Fruit fly (Drosophila melanogaster) whole organism, embryonic: ENCODE measurements around the gene asl.
A peak's percentile ranks its signal among the peaks of the same experiment; 100 is the strongest.

ENCODE experiments used
- Abd-B ChIP-seq: fragments of 200-800 bp; sonication (Bioruptor generic); optimal IDR thresholded peaks from 2 replicates; lab custom pipeline; 2018; ENCODE audit warnings: missing biosample characterization, mild to moderate bottlenecking, missing genetic modification characterization, moderate library complexity
- CG12071 ChIP-seq: fragments of 200-800 bp; sonication (Bioruptor generic); optimal IDR thresholded peaks from 3 replicates; lab custom pipeline; 2018; ENCODE audit warnings: missing biosample characterization, mild to moderate bottlenecking, missing genetic modification characterization
- CG1233 ChIP-seq: fragments of 200-800 bp; sonication (Bioruptor generic); optimal IDR thresholded peaks from 4 replicates; lab custom pipeline; 2018; ENCODE audit warnings: missing biosample characterization, mild to moderate bottlenecking, missing genetic modification characterization
- CG13424 ChIP-seq: fragments of 200-800 bp; sonication (Bioruptor generic); optimal IDR thresholded peaks from 2 replicates; lab custom pipeline; 2019; ENCODE audit warnings: missing biosample characterization, mild to moderate bottlenecking, missing genetic modification characterization, moderate library complexity
- CG13624 ChIP-seq: fragments of 200-800 bp; sonication (Bioruptor generic); optimal IDR thresholded peaks from 2 replicates; lab custom pipeline; 2016; ENCODE audit warnings: missing biosample characterization, missing genetic modification characterization
- CG14965 ChIP-seq: fragments of 200-800 bp; sonication (Bioruptor generic); optimal IDR thresholded peaks from 2 replicates; lab custom pipeline; 2016; ENCODE audit warnings: missing biosample characterization, missing genetic modification characterization, borderline replicate concordance
- CG1529 ChIP-seq: fragments of 200-800 bp; sonication (Bioruptor generic); optimal IDR thresholded peaks from 3 replicates; lab custom pipeline; 2018; ENCODE audit warnings: missing biosample characterization, missing genetic modification characterization
- CG17802 ChIP-seq: fragments of 200-800 bp; sonication (Bioruptor generic); optimal IDR thresholded peaks from 2 replicates; lab custom pipeline; 2018; ENCODE audit warnings: missing biosample characterization, mild to moderate bottlenecking, missing genetic modification characterization, moderate library complexity
- CG18011 ChIP-seq: fragments of 200-800 bp; sonication (Bioruptor generic); optimal IDR thresholded peaks from 2 replicates; lab custom pipeline; 2017; ENCODE audit warnings: missing biosample characterization, missing genetic modification characterization, mild to moderate bottlenecking, moderate library complexity, missing genotype
- CG18599 ChIP-seq: fragments of 200-800 bp; sonication (Bioruptor generic); optimal IDR thresholded peaks from 3 replicates; lab custom pipeline; 2017; ENCODE audit warnings: missing biosample characterization, missing genetic modification characterization, mild to moderate bottlenecking, moderate library complexity, missing genetic modification reagents
- CG2120 ChIP-seq: fragments of 200-800 bp; sonication (Bioruptor generic); optimal IDR thresholded peaks from 3 replicates; lab custom pipeline; 2016; ENCODE audit warnings: missing biosample characterization, missing genetic modification characterization
- CG30431 ChIP-seq: fragments of 200-800 bp; sonication (Bioruptor generic); optimal IDR thresholded peaks from 2 replicates; lab custom pipeline; 2017; ENCODE audit warnings: missing biosample characterization, missing genetic modification characterization
- CG31224 ChIP-seq: fragments of 200-800 bp; sonication (Bioruptor generic); IDR thresholded peaks from 2 replicates; pipeline ENCODE4 v1.3.6; 2022; ENCODE audit warnings: missing biosample characterization, missing genetic modification characterization
- CG31441 ChIP-seq: fragments of 200-800 bp; sonication (Bioruptor generic); IDR thresholded peaks from 2 replicates; pipeline ENCODE4 v1.3.6; 2022; ENCODE audit warnings: missing biosample characterization, missing genetic modification characterization
- CG3163 ChIP-seq: fragments of 200-800 bp; sonication (Bioruptor generic); optimal IDR thresholded peaks from 3 replicates; lab custom pipeline; 2016; ENCODE audit warnings: missing biosample characterization, missing genetic modification characterization
- CG3281 ChIP-seq: fragments of 200-800 bp; sonication (Bioruptor generic); optimal IDR thresholded peaks from 3 replicates; lab custom pipeline; 2017; ENCODE audit warnings: missing biosample characterization, mild to moderate bottlenecking, missing genetic modification characterization
- CG3407 ChIP-seq: fragments of 200-800 bp; sonication (Bioruptor generic); optimal IDR thresholded peaks from 2 replicates; lab custom pipeline; 2018; ENCODE audit warnings: missing biosample characterization, mild to moderate bottlenecking, missing genetic modification characterization
- CG3995 ChIP-seq: fragments of 200-800 bp; sonication (Bioruptor generic); optimal IDR thresholded peaks from 3 replicates; lab custom pipeline; 2016; ENCODE audit warnings: missing biosample characterization, missing genetic modification characterization
- CG4282 ChIP-seq: fragments of 200-800 bp; sonication (Bioruptor generic); optimal IDR thresholded peaks from 2 replicates; lab custom pipeline; 2016; ENCODE audit warnings: missing biosample characterization, missing genetic modification characterization
- CG4820 ChIP-seq: fragments of 200-800 bp; sonication (Bioruptor generic); optimal IDR thresholded peaks from 3 replicates; lab custom pipeline; 2016; ENCODE audit warnings: missing biosample characterization, missing genetic modification characterization
- CG5245 ChIP-seq: fragments of 200-800 bp; sonication (Bioruptor generic); optimal IDR thresholded peaks from 3 replicates; lab custom pipeline; 2016; ENCODE audit warnings: missing biosample characterization, missing genetic modification characterization
- CG6683 ChIP-seq: fragments of 200-800 bp; sonication (Bioruptor generic); optimal IDR thresholded peaks from 2 replicates; lab custom pipeline; 2017; ENCODE audit warnings: missing biosample characterization, mild to moderate bottlenecking, missing genetic modification characterization, missing genetic modification reagents
- CG7372 ChIP-seq: fragments of 200-800 bp; sonication (Bioruptor generic); IDR thresholded peaks from 2 replicates; pipeline ENCODE4 v1.3.6; 2022; ENCODE audit warnings: missing biosample characterization, missing genetic modification characterization
- Camta ChIP-seq: fragments of 200-800 bp; sonication (Bioruptor generic); optimal IDR thresholded peaks from 2 replicates; lab custom pipeline; 2016; ENCODE audit warnings: missing biosample characterization, missing genetic modification characterization
- ERR ChIP-seq: fragments of 200-800 bp; sonication (Bioruptor generic); optimal IDR thresholded peaks from 2 replicates; lab custom pipeline; 2016; ENCODE audit warnings: missing biosample characterization, missing genetic modification characterization
- Eip74EF ChIP-seq, 2 experiments: fragments of 200-800 bp in 1 of 2; fragments of >200 bp in 1 of 2; sonication (Bioruptor generic) in 1 of 2; optimal IDR thresholded peaks; 2 replicates each; lab custom pipeline; 2017 to 2019; ENCODE audit warnings: missing biosample characterization in 2 of 2, missing genetic modification characterization in 2 of 2, mild to moderate bottlenecking in 1 of 2, moderate library complexity in 1 of 2
- Elba2 ChIP-seq: fragments of 200-800 bp; sonication (Bioruptor generic); optimal IDR thresholded peaks from 3 replicates; lab custom pipeline; 2016; ENCODE audit warnings: missing biosample characterization, missing genetic modification characterization
- Ets97D ChIP-seq: fragments of 200-800 bp; sonication (Bioruptor generic); optimal IDR thresholded peaks from 3 replicates; lab custom pipeline; 2016; ENCODE audit warnings: missing biosample characterization, missing genetic modification characterization
- HLHmδ ChIP-seq: fragments of 200-800 bp; sonication (Bioruptor generic); optimal IDR thresholded peaks from 2 replicates; lab custom pipeline; 2018; ENCODE audit warnings: missing biosample characterization, mild to moderate bottlenecking, missing genetic modification characterization, moderate library complexity
- Hey ChIP-seq: fragments of 200-800 bp; sonication (Bioruptor generic); optimal IDR thresholded peaks from 3 replicates; lab custom pipeline; 2018; ENCODE audit warnings: missing biosample characterization, mild to moderate bottlenecking, missing genetic modification characterization
- Hr3 ChIP-seq: fragments of 200-800 bp; sonication (Bioruptor generic); optimal IDR thresholded peaks from 3 replicates; lab custom pipeline; 2016; ENCODE audit warnings: missing biosample characterization, missing genetic modification characterization
- Mad ChIP-seq: fragments of 200-800 bp; sonication (Bioruptor generic); optimal IDR thresholded peaks from 2 replicates; lab custom pipeline; 2016; ENCODE audit warnings: missing biosample characterization, missing genetic modification characterization
- Med ChIP-seq: fragments of 200-800 bp; sonication (Bioruptor generic); peaks from one replicate; lab custom pipeline; 2016; ENCODE audit warnings: missing biosample characterization, missing genetic modification characterization, mild to moderate bottlenecking, inconsistent platforms, moderate library complexity
- ase ChIP-seq: fragments of 200-800 bp; sonication (Bioruptor generic); IDR thresholded peaks from 3 replicates; pipeline ENCODE4 v1.3.6; 2022; ENCODE audit warnings: missing biosample characterization, missing genetic modification characterization
- bsh ChIP-seq, 2 experiments: fragments of 200-800 bp; sonication (Bioruptor generic); optimal IDR thresholded peaks; 2 replicates each; lab custom pipeline; 2017 to 2018; ENCODE audit warnings: mild to moderate bottlenecking in 2 of 2, missing biosample characterization in 2 of 2, missing genetic modification characterization in 2 of 2, moderate library complexity in 1 of 2
- caup ChIP-seq: fragments of 200-800 bp; sonication (Bioruptor generic); optimal IDR thresholded peaks from 3 replicates; lab custom pipeline; 2017; ENCODE audit warnings: missing biosample characterization, mild to moderate bottlenecking, missing genetic modification characterization, moderate library complexity; ENCODE audit not compliant: severe bottlenecking
- emc ChIP-seq: fragments of 200-800 bp; sonication (Bioruptor generic); optimal IDR thresholded peaks from 2 replicates; lab custom pipeline; 2016; ENCODE audit warnings: missing biosample characterization, missing genetic modification characterization
- ewg ChIP-seq: fragments of 200-800 bp; sonication (Bioruptor generic); optimal IDR thresholded peaks from 3 replicates; lab custom pipeline; 2017; ENCODE audit warnings: mild to moderate bottlenecking, missing biosample characterization, missing genetic modification reagents, missing genetic modification characterization
- grau ChIP-seq: fragments of 200-800 bp; optimal IDR thresholded peaks from 3 replicates; lab custom pipeline; 2019; ENCODE audit warnings: missing biosample characterization, mild to moderate bottlenecking, missing genetic modification characterization, moderate library complexity
- jing ChIP-seq: fragments of 200-800 bp; sonication (Bioruptor generic); optimal IDR thresholded peaks from 2 replicates; lab custom pipeline; 2018; ENCODE audit warnings: missing biosample characterization, mild to moderate bottlenecking, missing genetic modification characterization
- ken ChIP-seq: fragments of 200-800 bp; sonication (Bioruptor generic); IDR thresholded peaks from 3 replicates; pipeline ENCODE4 v1.3.6; 2022; ENCODE audit warnings: missing biosample characterization, missing genetic modification characterization
- maf-S ChIP-seq: fragments of 200-800 bp; sonication (Bioruptor generic); optimal IDR thresholded peaks from 2 replicates; lab custom pipeline; 2016; ENCODE audit warnings: missing biosample characterization, missing genetic modification characterization
- nerfin-2 ChIP-seq: fragments of 200-800 bp; sonication (Bioruptor generic); IDR thresholded peaks from 2 replicates; pipeline ENCODE4 v1.3.6; 2022; ENCODE audit warnings: missing biosample characterization, missing genetic modification characterization; ENCODE audit not compliant: partially characterized antibody
- p53 ChIP-seq: fragments of 200-800 bp; sonication (Bioruptor generic); optimal IDR thresholded peaks from 2 replicates; lab custom pipeline; 2016; ENCODE audit warnings: missing biosample characterization, missing genetic modification characterization
- ranshi ChIP-seq: fragments of 200-800 bp; sonication (Bioruptor generic); IDR thresholded peaks from 2 replicates; pipeline ENCODE4 v1.3.6; 2022; ENCODE audit warnings: missing biosample characterization, missing genetic modification characterization
- repo ChIP-seq: fragments of 200-800 bp; sonication (Bioruptor generic); optimal IDR thresholded peaks from 2 replicates; lab custom pipeline; 2016; ENCODE audit warnings: missing biosample characterization, missing genetic modification characterization
- sens ChIP-seq: fragments of 200-800 bp; sonication (Bioruptor generic); peaks from one replicate; lab custom pipeline; 2016; ENCODE audit warnings: missing biosample characterization, missing genetic modification characterization
- shn ChIP-seq: fragments of 200-800 bp; sonication (Bioruptor generic); optimal IDR thresholded peaks from 3 replicates; lab custom pipeline; 2016; ENCODE audit warnings: missing biosample characterization, missing genetic modification characterization
- so ChIP-seq: fragments of 200-800 bp; sonication (Bioruptor generic); IDR thresholded peaks from 3 replicates; pipeline ENCODE4 v1.3.6; 2022; ENCODE audit warnings: missing biosample characterization, missing genetic modification characterization
- sr ChIP-seq: fragments of 200-800 bp; sonication (Bioruptor generic); IDR thresholded peaks from 3 replicates; pipeline ENCODE4 v1.3.6; 2022; ENCODE audit warnings: missing biosample characterization, missing genetic modification characterization
- stc ChIP-seq: fragments of 200-800 bp; sonication (Bioruptor generic); IDR thresholded peaks from 2 replicates; pipeline ENCODE4 v1.3.6; 2022; ENCODE audit warnings: missing biosample characterization, missing genetic modification characterization

The asl gene

DNA sequence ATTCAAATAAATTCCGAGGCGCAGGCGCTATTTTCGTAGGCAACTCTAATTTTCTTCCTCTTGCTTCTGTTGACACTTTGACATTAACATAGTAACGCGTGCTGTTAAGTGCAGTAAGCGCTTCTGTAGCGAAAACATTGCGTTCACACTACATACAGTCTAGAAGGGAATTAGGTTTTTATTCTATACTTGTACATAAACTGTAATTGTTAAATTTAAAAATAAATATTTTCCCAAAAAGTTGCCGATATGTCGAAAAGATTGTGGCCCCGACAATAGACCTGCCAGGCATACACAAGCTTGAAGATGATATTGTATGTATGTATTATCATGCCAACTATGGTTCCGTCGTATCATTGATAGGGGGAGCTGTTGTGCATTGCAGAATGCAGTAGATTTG is at the start of gene asl (continued):
- no peak for TF ChIP-seq CG30431
- peak; percentile 19 for TF ChIP-seq CG6683 (GFP tag; lab: Kevin White, UChicago)
- peak; percentile 66 for TF ChIP-seq Ets97D (GFP tag; lab: Kevin White, UChicago)
- TF ChIP-seq Camta (GFP tag; lab: Kevin White, UChicago): peak; percentile 56
- peak; percentile 42; the same call in 1 of the 2 replicates for TF ChIP-seq CG31224 (GFP tag; lab: Robert Waterston, UW)
- peak; percentile 27 for TF ChIP-seq CG4820 (GFP tag; lab: Kevin White, UChicago)
- TF ChIP-seq CG1233 (GFP tag; lab: Kevin White, UChicago): peak; percentile 49
- TF ChIP-seq ewg (GFP tag; lab: Kevin White, UChicago): peak; percentile 99
- peak; percentile 50; the same call in 1 of the 2 replicates for TF ChIP-seq stc (GFP tag; lab: Robert Waterston, UW)
- peak; percentile 54 for TF ChIP-seq caup
- peak; percentile 49 for TF ChIP-seq CG13624
- TF ChIP-seq CG4282 (GFP tag; lab: Kevin White, UChicago): no peak
- TF ChIP-seq CG12071 (GFP tag; lab: Kevin White, UChicago): no peak
- TF ChIP-seq sens: peak; percentile 93
- TF ChIP-seq ase (GFP tag; lab: Robert Waterston, UW): peak; percentile 55; the same call in 1 of the 3 replicates
- TF ChIP-seq CG5245 (GFP tag; lab: Kevin White, UChicago): peak; percentile 16
- no peak for TF ChIP-seq CG3407
- peak; percentile 61 for TF ChIP-seq CG3281 (GFP tag; lab: Kevin White, UChicago)
- no peak for TF ChIP-seq HLHmδ
- TF ChIP-seq CG31441 (GFP tag; lab: Robert Waterston, UW): no peak; the same call in 1 of the 2 replicates
- TF ChIP-seq CG13424 (tag; lab: Kevin White, UChicago): peak; percentile 79
- TF ChIP-seq Elba2 (GFP tag; lab: Kevin White, UChicago): peak; percentile 96
- TF ChIP-seq Eip74EF (GFP tag; optimal IDR thresholded peaks at IDR 0.05; lab: Kevin White, UChicago): peak in 1 of 2 experiments; percentile 88
- TF ChIP-seq Hey (tag; lab: Kevin White, UChicago): no peak
- TF ChIP-seq CG3995 (GFP tag; lab: Kevin White, UChicago): peak; percentile 53
- no peak for TF ChIP-seq so
- TF ChIP-seq ranshi: 0 out of 2 replicates have a peak, but pooled peaks have one; percentile 15
- TF ChIP-seq maf-S (GFP tag; lab: Kevin White, UChicago): no peak
- TF ChIP-seq CG1529 (GFP tag; lab: Kevin White, UChicago): no peak
- peak; percentile 49; the same call in 1 of the 2 replicates for TF ChIP-seq CG7372
- peak; percentile 78 for TF ChIP-seq grau (tag; lab: Kevin White, UChicago)
- TF ChIP-seq Hr3 (GFP tag; lab: Kevin White, UChicago): peak; percentile 64
- TF ChIP-seq p53: no peak
- TF ChIP-seq bsh (GFP tag; optimal IDR thresholded peaks at IDR 0.05; lab: Kevin White, UChicago): peak in 1 of 2 experiments; percentile 69
- peak; percentile 68 for TF ChIP-seq Abd-B
- no peak for TF ChIP-seq nerfin-2
- peak; percentile 20 for TF ChIP-seq repo (GFP tag; lab: Kevin White, UChicago)
- no peak for TF ChIP-seq ERR (GFP tag; lab: Kevin White, UChicago)
- peak; percentile 40 for TF ChIP-seq CG18011 (GFP tag; lab: Kevin White, UChicago)
- no peak for TF ChIP-seq CG18599 (GFP tag; lab: Kevin White, UChicago)
- TF ChIP-seq Mad (GFP tag; lab: Kevin White, UChicago): peak; percentile 58
- TF ChIP-seq ken (GFP tag; lab: Robert Waterston, UW): peak; percentile 65; the same call in 1 of the 3 replicates
- TF ChIP-seq CG3163 (GFP tag; lab: Kevin White, UChicago): peak; percentile 24
- no peak for TF ChIP-seq sr
- peak; percentile 91 for TF ChIP-seq Med
- TF ChIP-seq CG17802 (tag; lab: Kevin White, UChicago): peak; percentile 90
- TF ChIP-seq CG2120 (GFP tag; lab: Kevin White, UChicago): peak; percentile 71
- peak; percentile 7 for TF ChIP-seq emc (GFP tag; lab: Kevin White, UChicago)
- no peak for TF ChIP-seq jing (GFP tag; lab: Kevin White, UChicago)
- peak; percentile 25 for TF ChIP-seq shn (GFP tag; lab: Kevin White, UChicago)
- no peak for TF ChIP-seq CG14965 (GFP tag; lab: Kevin White, UChicago)
